Worm (Caenorhabditis elegans): ENCODE data around the gene ceh-82.

ceh-82 gene

ce11 chrII:1695861-1696260 lies 36.2 kb upstream of the ceh-82 start, which contains the start of gene F58E1.13:
Gene F58E1.13 (minus strand): TSS chrII:1695872.
- no peak for TF ChIP-seq lin-13 (GFP tag; optimal IDR thresholded peaks at IDR 0.05)

ce11 chrII:1700518-1701091 lies 31.4 kb upstream of the ceh-82 start:
- TF ChIP-seq dmd-8 (GFP tag; IDR thresholded peaks at IDR 0.05), result 0 out of 2 replicates have a peak, but pooled peaks have one; percentile 48

ce11 chrII:1703363-1703762 lies 28.7 kb upstream of the ceh-82 start, which contains the start of gene fbxb-47:
Gene fbxb-47 (minus strand): TSS chrII:1703463.
- TF ChIP-seq hmg-1.1 (GFP tag; IDR thresholded peaks at IDR 0.05) (no peak), dve-1 (tag; optimal IDR thresholded peaks at IDR 0.05; ENCODE audit: insufficient read depth) (no peak), mxl-3 (GFP tag; optimal IDR thresholded peaks at IDR 0.05) (no peak), lin-1 (GFP tag; IDR thresholded peaks at IDR 0.05) (no peak), fos-1 (tag; optimal IDR thresholded peaks at IDR 0.05) (no peak), Y105C5A.15 (GFP tag; IDR thresholded peaks at IDR 0.05) (no peak), zip-2 (tag; optimal IDR thresholded peaks at IDR 0.05) (no peak), ceh-62 (tag; optimal IDR thresholded peaks at IDR 0.05) (no peak), Y48G9A.11 (GFP tag; IDR thresholded peaks at IDR 0.05) (no peak), nhr-42 (GFP tag; IDR thresholded peaks at IDR 0.05) (no peak), aha-1 (tag) (no peak), nhr-6 (tag; optimal IDR thresholded peaks at IDR 0.05) (no peak), zfp-2 (tag; optimal IDR thresholded peaks at IDR 0.05) (no peak), attf-4 (tag; optimal IDR thresholded peaks at IDR 0.05) (no peak), set-16 (GFP tag; IDR thresholded peaks at IDR 0.05) (no peak), madf-9 (GFP tag; conservative IDR thresholded peaks at IDR 0.05) (no peak), lsy-2 (tag; optimal IDR thresholded peaks at IDR 0.05) (no peak), R02D3.7 (tag; optimal IDR thresholded peaks at IDR 0.05) (no peak)

ce11 chrII:1706385-1706784 lies 25.6 kb upstream of the ceh-82 start, which contains the start of gene sdz-18:
Gene sdz-18 (minus strand): TSS chrII:1706485.
- TF ChIP-seq ceh-82 (tag; optimal IDR thresholded peaks at IDR 0.05) (no peak), pha-4 (GFP tag; IDR thresholded peaks at IDR 0.05) (no peak), pha-4 (tag; optimal IDR thresholded peaks at IDR 0.05) (no peak), aha-1 (tag) (peak; percentile 44), ctbp-1 (GFP tag; IDR thresholded peaks at IDR 0.05) (no peak), nhr-11 (tag; optimal IDR thresholded peaks at IDR 0.05) (no peak), daf-12 (tag; optimal IDR thresholded peaks at IDR 0.05) (no peak), Y48G9A.11 (GFP tag; IDR thresholded peaks at IDR 0.05) (no peak), ceh-44 (GFP tag; IDR thresholded peaks at IDR 0.05) (no peak), pqm-1 (tag; optimal IDR thresholded peaks at IDR 0.05) (no peak)

- TF ChIP-seq aha-1 (tag) (peak; percentile 28), duxl-1 (tag; optimal IDR thresholded peaks at IDR 0.05; ENCODE audit: poor library complexity) (no peak)
Measured at ce11 chrII:1709959-1710358, 22.1 kb upstream of the ceh-82 start, which contains the start of gene fbxa-184. Gene fbxa-184 (plus strand): TSS chrII:1710259.

ce11 chrII:1712938-1713337 lies 19.1 kb upstream of the ceh-82 start, which contains the start of gene btb-7:
Gene btb-7 (plus strand): TSS chrII:1713238.
- TF ChIP-seq arid-1 (GFP tag; conservative IDR thresholded peaks at IDR 0.05), result no peak
- no peak for TF ChIP-seq gei-8 (GFP tag; optimal IDR thresholded peaks at IDR 0.05)
- no peak for TF ChIP-seq egl-27 (tag; optimal IDR thresholded peaks at IDR 0.05)
- TF ChIP-seq ceh-20 (GFP tag; IDR thresholded peaks at IDR 0.05), result no peak
- no peak for TF ChIP-seq zfp-2 (tag; optimal IDR thresholded peaks at IDR 0.05)
- no peak for TF ChIP-seq skn-1 (tag; optimal IDR thresholded peaks at IDR 0.05)
- TF ChIP-seq daf-12 (tag; optimal IDR thresholded peaks at IDR 0.05), result no peak
- no peak for TF ChIP-seq hif-1 (tag; optimal IDR thresholded peaks at IDR 0.05)
- no peak for TF ChIP-seq ztf-11 (tag; optimal IDR thresholded peaks at IDR 0.05)
- no peak for TF ChIP-seq dpl-1 (GFP tag; optimal IDR thresholded peaks at IDR 0.05)
- no peak for TF ChIP-seq sdz-12 (GFP tag; optimal IDR thresholded peaks at IDR 0.05)
- no peak for TF ChIP-seq egl-43 (GFP tag; IDR thresholded peaks at IDR 0.05)
- no peak for TF ChIP-seq unc-130 (GFP tag; optimal IDR thresholded peaks at IDR 0.05)
- no peak for TF ChIP-seq zip-11 (GFP tag; IDR thresholded peaks at IDR 0.05)
- TF ChIP-seq F49E8.2 (tag; optimal IDR thresholded peaks at IDR 0.05; ENCODE audit: borderline replicate concordance), result no peak

Measured in whole organism, L4 larva.